Worm (Caenorhabditis elegans) whole organism, L4 larva: Measurements from ENCODE around the gene C04F5.8.

Source experiments
- F37D6.2 ChIP-seq: sonication (generic microtip); optimal IDR thresholded peaks from 2 replicates; lab custom pipeline; 2016; ENCODE audit warnings: mild to moderate bottlenecking, missing genetic modification characterization, missing compliant biosample characterization
- T20F7.1 ChIP-seq: fragments of 200-800 bp; sonication (Bioruptor generic); optimal IDR thresholded peaks from 2 replicates; lab custom pipeline; 2018; ENCODE audit warnings: mild to moderate bottlenecking, missing genetic modification characterization, missing compliant biosample characterization
- T26A8.4 ChIP-seq: fragments of 200-800 bp; sonication (Bioruptor generic); IDR thresholded peaks from 2 replicates; pipeline ENCODE4 v1.3.6; 2022; ENCODE audit warnings: missing genetic modification characterization, missing compliant biosample characterization
- ZK546.5 ChIP-seq, 2 experiments: sonication (generic microtip); optimal IDR thresholded peaks; 2 replicates each; lab custom pipeline; 2017; ENCODE audit warnings: missing biosample characterization in 2 of 2, missing genetic modification characterization in 2 of 2
- aha-1 ChIP-seq: fragments of 150-350 bp; peaks from one replicate; lab custom pipeline; 2014; ENCODE audit warnings: missing biosample characterization, missing genetic modification characterization
- ama-1 ChIP-seq: fragments of 150-350 bp; optimal IDR thresholded peaks from 2 replicates; lab custom pipeline; 2014; ENCODE audit warnings: inconsistent platforms, mixed read lengths
- arid-1 ChIP-seq: fragments of 200-800 bp; sonication (Bioruptor generic); conservative IDR thresholded peaks from 2 replicates; pipeline ENCODE4 v1.3.6; 2022; ENCODE audit warnings: missing genetic modification reagents, missing genetic modification characterization, missing compliant biosample characterization
- ceh-20 ChIP-seq: fragments of 200-800 bp; sonication (Bioruptor generic); IDR thresholded peaks from 2 replicates; pipeline ENCODE4 v1.3.6; 2022; ENCODE audit warnings: missing genetic modification reagents, missing genetic modification characterization, missing compliant biosample characterization
- ceh-32 ChIP-seq: sonication (generic microtip); optimal IDR thresholded peaks from 2 replicates; lab custom pipeline; 2016; ENCODE audit warnings: mild to moderate bottlenecking, missing genetic modification characterization, missing compliant biosample characterization; ENCODE audit not compliant: poor library complexity
- ctbp-1 ChIP-seq: fragments of 200-800 bp; sonication (Bioruptor generic); IDR thresholded peaks from 2 replicates; pipeline ENCODE4 v1.3.6; 2022; ENCODE audit warnings: missing genetic modification reagents, missing genetic modification characterization, missing compliant biosample characterization
- daf-16 ChIP-seq, 3 experiments: sonication (generic microtip); optimal IDR thresholded peaks; 2 replicates each; lab custom pipeline; 2016 to 2017; ENCODE audit warnings: missing genetic modification characterization in 3 of 3, missing genetic modification reagents in 3 of 3, mild to moderate bottlenecking in 2 of 3, missing compliant biosample characterization in 2 of 3, missing biosample characterization in 1 of 3, moderate library complexity in 1 of 3
- daf-8 ChIP-seq: fragments of 200-800 bp; sonication (Bioruptor generic); IDR thresholded peaks from 2 replicates; pipeline ENCODE4 v1.3.6; 2022; ENCODE audit warnings: missing genetic modification characterization, missing compliant biosample characterization
- dpl-1 ChIP-seq: fragments of 150-350 bp; optimal IDR thresholded peaks from 2 replicates; lab custom pipeline; 2014; ENCODE audit warnings: missing biosample characterization, missing genetic modification reagents, missing genetic modification characterization
- duxl-1 ChIP-seq: sonication (generic microtip); optimal IDR thresholded peaks from 2 replicates; lab custom pipeline; 2016; ENCODE audit warnings: mild to moderate bottlenecking, missing genetic modification characterization, moderate library complexity, missing compliant biosample characterization; ENCODE audit not compliant: poor library complexity
- dve-1 ChIP-seq: sonication (generic microtip); optimal IDR thresholded peaks from 2 replicates; lab custom pipeline; 2017; ENCODE audit warnings: antibody characterized with exemption, mild to moderate bottlenecking, missing genetic modification characterization, missing compliant biosample characterization; ENCODE audit not compliant: insufficient read depth
- gei-8 ChIP-seq: fragments of 200-800 bp; sonication (Bioruptor generic); optimal IDR thresholded peaks from 2 replicates; lab custom pipeline; 2018; ENCODE audit warnings: mild to moderate bottlenecking, missing genetic modification characterization, missing compliant biosample characterization
- hif-1 ChIP-seq, 2 experiments: sonication (generic microtip); optimal IDR thresholded peaks; 2 replicates each; lab custom pipeline; 2016 to 2017; ENCODE audit warnings: missing compliant biosample characterization in 2 of 2, missing genetic modification characterization in 2 of 2, missing genetic modification reagents in 2 of 2, missing genotype in 2 of 2, mild to moderate bottlenecking in 1 of 2
- hmg-1.1 ChIP-seq: fragments of 200-800 bp; sonication (Bioruptor generic); IDR thresholded peaks from 2 replicates; pipeline ENCODE4 v1.3.6; 2022; ENCODE audit warnings: missing genetic modification reagents, missing genetic modification characterization, missing compliant biosample characterization
- jun-1 ChIP-seq: fragments of 150-350 bp; optimal IDR thresholded peaks from 2 replicates; lab custom pipeline; 2014; ENCODE audit warnings: missing biosample characterization, missing genetic modification reagents, missing genetic modification characterization
- mdl-1 ChIP-seq, 2 experiments: fragments of 150-350 bp in 1 of 2; sonication (generic microtip) in 1 of 2; optimal IDR thresholded peaks; 2 replicates each; lab custom pipeline; 2014 to 2017; ENCODE audit warnings: missing biosample characterization in 2 of 2, missing genetic modification characterization in 2 of 2
- nhr-10 ChIP-seq: fragments of 150-350 bp; optimal IDR thresholded peaks from 2 replicates; lab custom pipeline; 2014; ENCODE audit warnings: missing biosample characterization, missing genetic modification characterization
- nhr-11 ChIP-seq: fragments of 150-350 bp; optimal IDR thresholded peaks from 2 replicates; lab custom pipeline; 2014; ENCODE audit warnings: missing biosample characterization, missing genetic modification characterization
- nhr-111 ChIP-seq: fragments of 200-800 bp; sonication (Bioruptor generic); optimal IDR thresholded peaks from 2 replicates; lab custom pipeline; 2018; ENCODE audit warnings: mild to moderate bottlenecking, missing genetic modification characterization, missing compliant biosample characterization
- nhr-25 ChIP-seq: sonication (generic microtip); optimal IDR thresholded peaks from 2 replicates; lab custom pipeline; 2017; ENCODE audit warnings: missing genetic modification characterization, mild to moderate bottlenecking, missing compliant biosample characterization, antibody characterized with exemption, moderate library complexity, borderline replicate concordance; ENCODE audit not compliant: insufficient read depth
- nhr-42 ChIP-seq: fragments of 200-800 bp; sonication (Bioruptor generic); IDR thresholded peaks from 2 replicates; pipeline ENCODE4 v1.3.6; 2022; ENCODE audit warnings: missing genetic modification characterization, missing compliant biosample characterization
- pha-4 ChIP-seq, 2 experiments: fragments of 150-350 bp in 1 of 2; fragments of 200-800 bp in 1 of 2; sonication (Bioruptor generic) in 1 of 2; IDR thresholded peaks in 1 of 2; optimal IDR thresholded peaks in 1 of 2; 2 replicates each; pipeline versions ENCODE4 v1.3.6 to Lab custom; 2014 to 2022; ENCODE audit warnings: missing genetic modification characterization in 2 of 2, missing genetic modification reagents in 2 of 2, missing biosample characterization in 1 of 2, missing compliant biosample characterization in 1 of 2
- pqm-1 ChIP-seq: sonication (generic microtip); optimal IDR thresholded peaks from 2 replicates; lab custom pipeline; 2017; ENCODE audit warnings: missing biosample characterization, missing genetic modification characterization
- skn-1 ChIP-seq: fragments of 150-350 bp; optimal IDR thresholded peaks from 2 replicates; lab custom pipeline; 2014; ENCODE audit warnings: missing biosample characterization, missing genetic modification characterization
- spr-3 ChIP-seq: fragments of 200-800 bp; sonication (Bioruptor generic); optimal IDR thresholded peaks from 2 replicates; lab custom pipeline; 2018; ENCODE audit warnings: mild to moderate bottlenecking, missing genetic modification characterization, missing compliant biosample characterization
- tra-1 ChIP-seq: fragments of 200-800 bp; sonication (Bioruptor generic); IDR thresholded peaks from 2 replicates; pipeline ENCODE4 v1.3.6; 2022; ENCODE audit warnings: missing genetic modification reagents, missing genetic modification characterization, missing compliant biosample characterization
- unc-62 ChIP-seq, 3 experiments: fragments of 150-350 bp in 1 of 3; sonication (generic microtip); optimal IDR thresholded peaks in 2 of 3; peaks in 1 of 3; 1 replicate in 1 of 3; 2 replicates in 2 of 3; lab custom pipeline; 2014 to 2017; ENCODE audit warnings: missing biosample characterization in 3 of 3, missing genetic modification characterization in 3 of 3, missing genetic modification reagents in 3 of 3, missing genotype in 1 of 3
- zfp-3 ChIP-seq: fragments of 200-800 bp; sonication (Bioruptor generic); conservative IDR thresholded peaks from 2 replicates; pipeline ENCODE4 v1.3.6; 2022; ENCODE audit warnings: missing genetic modification reagents, missing genetic modification characterization, missing compliant biosample characterization

The C04F5.8 gene

ce11 chrV:5064761-5065421 lies 48.7 kb downstream of the C04F5.8 start, which contains the start of gene mlk-1 (continued):
- TF ChIP-seq spr-3 (GFP tag; lab: Kevin White, UChicago) (no peak), gei-8 (GFP tag; lab: Kevin White, UChicago) (no peak), pha-4 (GFP tag; IDR thresholded peaks at IDR 0.05; lab: Robert Waterston, UW) (no peak), pha-4 (tag; optimal IDR thresholded peaks at IDR 0.05; lab: Kevin White, UChicago) (no peak), dpl-1 (GFP tag; lab: Kevin White, UChicago) (peak; percentile 15), arid-1 (GFP tag; lab: Robert Waterston, UW) (peak; percentile 44; the same call in 1 of the 2 replicates), nhr-11 (peak; percentile 85), ceh-32 (tag; lab: Kevin White, UChicago) (no peak), dve-1 (tag; lab: Kevin White, UChicago) (peak; percentile 62), hmg-1.1 (GFP tag; lab: Robert Waterston, UW) (peak; percentile 56; the same call in 1 of the 2 replicates), pqm-1 (tag; lab: Kevin White, UChicago) (peak; percentile 26), nhr-111 (GFP tag; lab: Kevin White, UChicago) (no peak), unc-62 (GFP tag; optimal IDR thresholded peaks at IDR 0.05 in 1 of 2; lab: Kevin White, UChicago) (peak in 1 of 2 experiments; percentile 99), unc-62 (tag; optimal IDR thresholded peaks at IDR 0.05; lab: Kevin White, UChicago) (no peak), tra-1 (no peak; the same call in 1 of the 2 replicates), ctbp-1 (GFP tag; lab: Robert Waterston, UW) (peak; percentile 37; the same call in 1 of the 2 replicates), skn-1 (tag; lab: Kevin White, UChicago) (no peak), ama-1 (lab: Kevin White, UChicago) (no peak), daf-8 (GFP tag; lab: Robert Waterston, UW) (no peak), jun-1 (tag; lab: Kevin White, UChicago) (no peak), hif-1 (tag; optimal IDR thresholded peaks at IDR 0.05; lab: Kevin White, UChicago) (peak in 1 of 2 experiments; percentile 64), nhr-42 (no peak), ceh-20 (GFP tag; lab: Robert Waterston, UW) (no peak), ZK546.5 (tag; optimal IDR thresholded peaks at IDR 0.05; lab: Kevin White, UChicago) (no peak), aha-1 (tag; lab: Kevin White, UChicago) (peak; percentile 96), daf-16 (GFP tag; optimal IDR thresholded peaks at IDR 0.05; lab: Kevin White, UChicago) (no peak), daf-16 (tag; optimal IDR thresholded peaks at IDR 0.05; lab: Kevin White, UChicago) (peak; percentile 31), nhr-25 (tag; lab: Kevin White, UChicago) (peak; percentile 60), duxl-1 (tag; lab: Kevin White, UChicago) (no peak), mdl-1 (tag; optimal IDR thresholded peaks at IDR 0.05; lab: Kevin White, UChicago) (peak in 1 of 2 experiments; percentile 95), nhr-10 (tag; lab: Kevin White, UChicago) (peak; percentile 36), F37D6.2 (tag; lab: Kevin White, UChicago) (peak; percentile 32), T26A8.4 (GFP tag; lab: Robert Waterston, UW) (no peak), zfp-3 (no peak), T20F7.1 (no peak)
